Worm (Caenorhabditis elegans) whole organism, L2 larva: Measurements from ENCODE around the gene mrpl-12.

Experiments
- C34F6.9 ChIP-seq: fragments of 150-350 bp; optimal IDR thresholded peaks from 2 replicates; lab custom pipeline; 2014; ENCODE audit warnings: missing biosample characterization, missing genetic modification characterization
- F13H6.1 ChIP-seq: sonication (generic microtip); optimal IDR thresholded peaks from 2 replicates; lab custom pipeline; 2016; ENCODE audit warnings: missing genetic modification characterization, missing compliant biosample characterization
- R02D3.7 ChIP-seq: fragments of 150-350 bp; optimal IDR thresholded peaks from 2 replicates; lab custom pipeline; 2014; ENCODE audit warnings: missing biosample characterization, missing genetic modification characterization
- Y55F3AM.14 ChIP-seq: fragments of 200-800 bp; sonication (Bioruptor generic); optimal IDR thresholded peaks from 2 replicates; lab custom pipeline; 2018; ENCODE audit warnings: mild to moderate bottlenecking, missing genetic modification characterization, missing compliant biosample characterization
- alr-1 ChIP-seq: fragments of 150-350 bp; optimal IDR thresholded peaks from 2 replicates; lab custom pipeline; 2014; ENCODE audit warnings: missing biosample characterization, missing genetic modification characterization
- aly-2 ChIP-seq: fragments of 150-350 bp; optimal IDR thresholded peaks from 2 replicates; lab custom pipeline; 2014; ENCODE audit warnings: missing biosample characterization, missing genetic modification characterization
- ama-1 ChIP-seq: fragments of 150-350 bp; optimal IDR thresholded peaks from 2 replicates; lab custom pipeline; 2018; ENCODE audit warnings: inconsistent platforms
- blmp-1 ChIP-seq: sonication (generic microtip); optimal IDR thresholded peaks from 2 replicates; lab custom pipeline; 2017; ENCODE audit warnings: missing genetic modification characterization, mild to moderate bottlenecking, missing compliant biosample characterization, antibody characterized with exemption, moderate library complexity; ENCODE audit not compliant: insufficient read depth
- ceh-16 ChIP-seq: fragments of 150-350 bp; optimal IDR thresholded peaks from 2 replicates; lab custom pipeline; 2014; ENCODE audit warnings: missing biosample characterization, missing genetic modification characterization
- ceh-82 ChIP-seq: fragments of 150-350 bp; optimal IDR thresholded peaks from 2 replicates; lab custom pipeline; 2014; ENCODE audit warnings: missing biosample characterization, missing genetic modification characterization
- crh-2 ChIP-seq: sonication (generic microtip); optimal IDR thresholded peaks from 2 replicates; lab custom pipeline; 2017; ENCODE audit warnings: missing biosample characterization, missing genetic modification characterization
- dmd-4 ChIP-seq: sonication (generic microtip); optimal IDR thresholded peaks from 2 replicates; lab custom pipeline; 2017; ENCODE audit warnings: missing biosample characterization, missing genetic modification characterization
- egl-27 ChIP-seq: sonication (generic microtip); optimal IDR thresholded peaks from 3 replicates; lab custom pipeline; 2017; ENCODE audit warnings: missing biosample characterization, missing genetic modification reagents, missing genetic modification characterization
- elt-1 ChIP-seq: fragments of 150-350 bp; optimal IDR thresholded peaks from 2 replicates; lab custom pipeline; 2014; ENCODE audit warnings: missing biosample characterization, missing genetic modification characterization
- elt-3 ChIP-seq: sonication (generic microtip); optimal IDR thresholded peaks from 2 replicates; lab custom pipeline; 2017; ENCODE audit warnings: missing biosample characterization, missing genetic modification characterization
- fos-1 ChIP-seq: fragments of 150-350 bp; optimal IDR thresholded peaks from 2 replicates; lab custom pipeline; 2014; ENCODE audit warnings: missing biosample characterization, missing genetic modification characterization
- gmeb-1 ChIP-seq: fragments of 150-350 bp; optimal IDR thresholded peaks from 2 replicates; lab custom pipeline; 2014; ENCODE audit warnings: missing biosample characterization, missing genetic modification characterization
- lin-11 ChIP-seq: fragments of 150-350 bp; sonication (generic microtip); optimal IDR thresholded peaks from 2 replicates; lab custom pipeline; 2014; ENCODE audit warnings: missing biosample characterization, missing genetic modification characterization, inconsistent platforms, mixed read lengths
- lin-13 ChIP-seq: fragments of 150-350 bp; optimal IDR thresholded peaks from 2 replicates; lab custom pipeline; 2014; ENCODE audit warnings: missing biosample characterization, missing genetic modification reagents, missing genetic modification characterization
- lin-39 ChIP-seq: fragments of 150-350 bp; optimal IDR thresholded peaks from 2 replicates; lab custom pipeline; 2014; ENCODE audit warnings: missing biosample characterization, missing genetic modification reagents, missing genetic modification characterization
- lsy-2 ChIP-seq, 2 experiments: fragments of 150-350 bp in 1 of 2; sonication (generic microtip) in 1 of 2; optimal IDR thresholded peaks; 2 replicates each; lab custom pipeline; 2014 to 2017; ENCODE audit warnings: missing biosample characterization in 2 of 2, missing genetic modification characterization in 2 of 2
- mab-5 ChIP-seq: fragments of 150-350 bp; optimal IDR thresholded peaks from 2 replicates; lab custom pipeline; 2014; ENCODE audit warnings: missing biosample characterization, missing genetic modification characterization
- mbf-1 ChIP-seq: sonication (generic microtip); optimal IDR thresholded peaks from 2 replicates; lab custom pipeline; 2017; ENCODE audit warnings: missing biosample characterization, missing genetic modification characterization
- mdl-1 ChIP-seq, 2 experiments: fragments of 150-350 bp in 1 of 2; sonication (generic microtip) in 1 of 2; optimal IDR thresholded peaks; 2 replicates each; lab custom pipeline; 2017; ENCODE audit warnings: missing biosample characterization in 2 of 2, missing genetic modification characterization in 2 of 2
- nhr-10 ChIP-seq: sonication (generic microtip); optimal IDR thresholded peaks from 2 replicates; lab custom pipeline; 2017; ENCODE audit warnings: missing biosample characterization, missing genetic modification characterization
- nhr-11 ChIP-seq: fragments of 150-350 bp; optimal IDR thresholded peaks from 2 replicates; lab custom pipeline; 2014; ENCODE audit warnings: missing biosample characterization, missing genetic modification characterization
- nhr-12 ChIP-seq: fragments of 150-350 bp; optimal IDR thresholded peaks from 2 replicates; lab custom pipeline; 2014; ENCODE audit warnings: missing biosample characterization, missing genetic modification characterization
- nhr-129 ChIP-seq: fragments of 150-350 bp; optimal IDR thresholded peaks from 2 replicates; lab custom pipeline; 2014; ENCODE audit warnings: missing biosample characterization, missing genetic modification characterization
- nhr-21 ChIP-seq: fragments of 150-350 bp; optimal IDR thresholded peaks from 2 replicates; lab custom pipeline; 2014; ENCODE audit warnings: missing biosample characterization, missing genetic modification characterization
- nhr-237 ChIP-seq: fragments of 150-350 bp; optimal IDR thresholded peaks from 2 replicates; lab custom pipeline; 2014; ENCODE audit warnings: missing biosample characterization, missing genetic modification characterization
- nhr-25 ChIP-seq: fragments of 150-350 bp; sonication (generic microtip); optimal IDR thresholded peaks from 3 replicates; lab custom pipeline; 2014; ENCODE audit warnings: missing biosample characterization, missing genetic modification characterization
- nhr-77 ChIP-seq: fragments of 150-350 bp; optimal IDR thresholded peaks from 2 replicates; lab custom pipeline; 2014; ENCODE audit warnings: missing biosample characterization, missing genetic modification characterization
- peb-1 ChIP-seq: fragments of 150-350 bp; optimal IDR thresholded peaks from 2 replicates; lab custom pipeline; 2014; ENCODE audit warnings: missing biosample characterization, missing genetic modification characterization
- sem-4 ChIP-seq: fragments of 150-350 bp; optimal IDR thresholded peaks from 2 replicates; lab custom pipeline; 2014; ENCODE audit warnings: missing biosample characterization, missing genetic modification reagents, missing genetic modification characterization
- skn-1 ChIP-seq: sonication (generic microtip); optimal IDR thresholded peaks from 2 replicates; lab custom pipeline; 2017; ENCODE audit warnings: missing biosample characterization, missing genetic modification characterization
- sma-3 ChIP-seq: sonication (generic microtip); optimal IDR thresholded peaks from 2 replicates; lab custom pipeline; 2016; ENCODE audit warnings: missing genetic modification reagents, missing genetic modification characterization, missing compliant biosample characterization
- sma-9 ChIP-seq, 2 experiments: fragments of 150-350 bp in 1 of 2; sonication (generic microtip) in 1 of 2; optimal IDR thresholded peaks; 2 replicates each; lab custom pipeline; 2014 to 2016; ENCODE audit warnings: missing genetic modification characterization in 2 of 2, mild to moderate bottlenecking in 1 of 2, missing biosample characterization in 1 of 2, missing compliant biosample characterization in 1 of 2, missing genetic modification reagents in 1 of 2, moderate library complexity in 1 of 2
- snpc-4 ChIP-seq: fragments of 150-350 bp; optimal IDR thresholded peaks from 2 replicates; lab custom pipeline; 2014; ENCODE audit warnings: missing biosample characterization, missing genetic modification characterization
- unc-55 ChIP-seq: fragments of 150-350 bp; sonication (generic microtip); optimal IDR thresholded peaks from 3 replicates; lab custom pipeline; 2014; ENCODE audit warnings: missing biosample characterization, missing genetic modification reagents, missing genetic modification characterization
- unc-62 ChIP-seq: fragments of 150-350 bp; optimal IDR thresholded peaks from 2 replicates; lab custom pipeline; 2014; ENCODE audit warnings: missing biosample characterization, missing genetic modification reagents, missing genetic modification characterization
- zag-1 ChIP-seq: fragments of 150-350 bp; optimal IDR thresholded peaks from 2 replicates; lab custom pipeline; 2014; ENCODE audit warnings: missing biosample characterization, missing genetic modification characterization
- ztf-1 ChIP-seq: fragments of 200-800 bp; sonication (Bioruptor generic); conservative IDR thresholded peaks from 2 replicates; pipeline ENCODE4 v1.3.6; 2022; ENCODE audit warnings: missing genetic modification characterization, missing compliant biosample characterization
- ztf-11 ChIP-seq: sonication (generic microtip); optimal IDR thresholded peaks from 2 replicates; lab custom pipeline; 2017; ENCODE audit warnings: missing biosample characterization, missing genetic modification characterization
- ztf-4 ChIP-seq: fragments of 150-350 bp; optimal IDR thresholded peaks from 2 replicates; lab custom pipeline; 2014; ENCODE audit warnings: missing biosample characterization, missing genetic modification characterization

mrpl-12 gene

ce11 chrIII:10720170-10720569, 12.6 kb downstream of the mrpl-12 start:
- TF ChIP-seq nhr-77 (tag; lab: Kevin White, UChicago) (peak; percentile 31), ztf-11 (tag; lab: Kevin White, UChicago) (no peak), ztf-1 (GFP tag; lab: Robert Waterston, UW) (no peak), nhr-237 (peak; percentile 31), sem-4 (tag; lab: Kevin White, UChicago) (peak; percentile 85), ceh-82 (tag; lab: Kevin White, UChicago) (no peak), dmd-4 (no peak), ama-1 (lab: Kevin White, UChicago) (no peak), ztf-4 (peak; percentile 87), nhr-129 (peak; percentile 85), nhr-11 (tag; lab: Kevin White, UChicago) (no peak), F13H6.1 (peak; percentile 96), R02D3.7 (tag; lab: Kevin White, UChicago) (no peak), nhr-21 (tag; lab: Kevin White, UChicago) (peak; percentile 73), elt-1 (no peak), skn-1 (tag; lab: Kevin White, UChicago) (no peak), sma-3 (GFP tag; lab: Kevin White, UChicago) (peak; percentile 83), snpc-4 (tag; lab: Kevin White, UChicago) (peak; percentile 19), unc-55 (peak; percentile 87), peb-1 (no peak), nhr-12 (tag; lab: Kevin White, UChicago) (no peak), C34F6.9 (tag; lab: Kevin White, UChicago) (peak; percentile 92), fos-1 (tag; lab: Kevin White, UChicago) (peak; percentile 88), egl-27 (tag; lab: Kevin White, UChicago) (peak; percentile 83), lin-13 (GFP tag; lab: Kevin White, UChicago) (peak; percentile 66), zag-1 (tag; lab: Kevin White, UChicago) (peak; percentile 43), lin-39 (tag; lab: Kevin White, UChicago) (no peak), alr-1 (tag; lab: Kevin White, UChicago) (no peak), nhr-10 (tag; lab: Kevin White, UChicago) (no peak), unc-62 (no peak), gmeb-1 (tag; lab: Kevin White, UChicago) (peak; percentile 77), ceh-16 (tag; lab: Kevin White, UChicago) (peak; percentile 56), Y55F3AM.14 (GFP tag; lab: Kevin White, UChicago) (peak; percentile 9), crh-2 (tag; lab: Kevin White, UChicago) (peak; percentile 83), blmp-1 (tag; lab: Kevin White, UChicago) (peak; percentile 35), sma-9 (GFP tag; optimal IDR thresholded peaks at IDR 0.05; lab: Kevin White, UChicago) (peak; percentile 95), sma-9 (tag; optimal IDR thresholded peaks at IDR 0.05; lab: Kevin White, UChicago) (no peak), lsy-2 (tag; optimal IDR thresholded peaks at IDR 0.05; lab: Kevin White, UChicago) (peak; percentile 57 to 87), aly-2 (tag; lab: Kevin White, UChicago) (no peak), nhr-25 (tag; lab: Kevin White, UChicago) (peak; percentile 38), mbf-1 (tag; lab: Kevin White, UChicago) (no peak), elt-3 (no peak), lin-11 (tag; lab: Kevin White, UChicago) (peak; percentile 58), mdl-1 (tag; optimal IDR thresholded peaks at IDR 0.05; lab: Kevin White, UChicago) (peak; percentile 50 to 69), mab-5 (tag; lab: Kevin White, UChicago) (peak; percentile 66)

- TF ChIP-seq egl-27 (tag; lab: Kevin White, UChicago): no peak
- TF ChIP-seq elt-3: no peak
- no peak for TF ChIP-seq skn-1 (tag; lab: Kevin White, UChicago)
- TF ChIP-seq ceh-16 (tag; lab: Kevin White, UChicago): no peak
- no peak for TF ChIP-seq ama-1 (lab: Kevin White, UChicago)
Observed at ce11 chrIII:10721056-10721455, 13.5 kb downstream of the mrpl-12 start.
